Worm (Caenorhabditis elegans) whole organism, young adult: ENCODE results near the gene ptr-1.

Source experiments
- C17E4.6 ChIP-seq: fragments of 200-800 bp; sonication (Bioruptor generic); IDR thresholded peaks from 2 replicates; pipeline ENCODE4 v1.3.6; 2022; ENCODE audit warnings: missing genetic modification reagents, missing genetic modification characterization, missing compliant biosample characterization
- T26A5.8 ChIP-seq: sonication (generic microtip); optimal IDR thresholded peaks from 2 replicates; lab custom pipeline; 2016; ENCODE audit warnings: missing genetic modification characterization, missing compliant biosample characterization
- atf-7 ChIP-seq: sonication (generic microtip); optimal IDR thresholded peaks from 2 replicates; lab custom pipeline; 2017; ENCODE audit warnings: mild to moderate bottlenecking, missing genetic modification characterization, missing compliant biosample characterization
- attf-5 ChIP-seq: fragments of 200-800 bp; sonication (Bioruptor generic); optimal IDR thresholded peaks from 2 replicates; lab custom pipeline; 2018; ENCODE audit warnings: mild to moderate bottlenecking, missing genetic modification characterization, missing compliant biosample characterization
- ceh-40 ChIP-seq: fragments of 200-800 bp; sonication (Bioruptor generic); IDR thresholded peaks from 2 replicates; pipeline ENCODE4 v1.3.6; 2022; ENCODE audit warnings: missing genetic modification characterization, missing compliant biosample characterization
- die-1 ChIP-seq: sonication (generic microtip); optimal IDR thresholded peaks from 2 replicates; lab custom pipeline; 2016; ENCODE audit warnings: missing genotype, mild to moderate bottlenecking, missing genetic modification characterization, missing compliant biosample characterization
- dpl-1 ChIP-seq: fragments of 150-350 bp; optimal IDR thresholded peaks from 2 replicates; lab custom pipeline; 2014; ENCODE audit warnings: missing biosample characterization, missing genetic modification reagents, missing genetic modification characterization
- hlh-26 ChIP-seq: fragments of 200-800 bp; sonication (Bioruptor generic); conservative IDR thresholded peaks from 2 replicates; pipeline ENCODE4 v1.3.6; 2022; ENCODE audit warnings: missing genetic modification reagents, missing genetic modification characterization, missing compliant biosample characterization
- madf-6 ChIP-seq: fragments of 200-800 bp; sonication (Bioruptor generic); IDR thresholded peaks from 2 replicates; pipeline ENCODE4 v1.3.6; 2022; ENCODE audit warnings: missing genetic modification reagents, missing genetic modification characterization, missing compliant biosample characterization
- nfya-1 ChIP-seq: sonication (generic microtip); optimal IDR thresholded peaks from 2 replicates; lab custom pipeline; 2017; ENCODE audit warnings: antibody characterized with exemption, missing compliant biosample characterization, missing genetic modification characterization, borderline replicate concordance; ENCODE audit not compliant: insufficient read depth
- pha-4 ChIP-seq: fragments of 150-350 bp; sonication (generic microtip); optimal IDR thresholded peaks from 2 replicates; lab custom pipeline; 2014; ENCODE audit warnings: missing biosample characterization, missing genetic modification reagents, missing genetic modification characterization
- unc-62 ChIP-seq: fragments of 150-350 bp; optimal IDR thresholded peaks from 2 replicates; lab custom pipeline; 2014; ENCODE audit warnings: missing biosample characterization, missing genetic modification reagents, missing genetic modification characterization

DNA sequence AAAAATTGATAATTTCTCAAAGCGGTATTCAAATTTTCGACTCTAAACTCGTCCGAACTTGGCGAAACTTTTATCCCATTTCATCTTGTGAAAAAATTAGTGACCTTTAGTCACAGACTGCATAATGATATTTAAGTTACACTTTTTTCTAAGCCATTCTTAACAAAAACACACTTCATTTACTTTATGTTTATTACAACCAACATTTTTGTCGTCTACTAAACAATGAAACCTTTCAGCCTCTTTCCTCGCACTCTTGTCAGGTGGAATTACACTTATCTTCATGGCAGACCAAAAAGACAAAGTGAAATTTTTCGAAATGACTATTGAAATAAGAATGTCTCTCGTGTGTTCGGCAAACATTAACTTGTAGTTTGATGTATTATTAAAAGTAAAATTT, 17.6 kb downstream of the ptr-1 start:
- TF ChIP-seq nfya-1 (tag; lab: Kevin White, UChicago) (no peak), hlh-26 (GFP tag; lab: Robert Waterston, UW) (no peak), dpl-1 (GFP tag; lab: Kevin White, UChicago) (no peak), attf-5 (no peak), ceh-40 (GFP tag; lab: Robert Waterston, UW) (no peak), die-1 (no peak), unc-62 (no peak), pha-4 (tag; lab: Kevin White, UChicago) (no peak), atf-7 (tag; lab: Kevin White, UChicago) (no peak), T26A5.8 (tag; lab: Kevin White, UChicago) (no peak), madf-6 (no peak), C17E4.6 (GFP tag; lab: Robert Waterston, UW) (no peak)
